Worm (Caenorhabditis elegans) whole organism, L1 larva: ENCODE measurements around the gene vig-1.
A peak's percentile ranks its signal among the peaks of the same experiment; 100 is the strongest.

Experiments used
- C34B4.2 ChIP-seq: sonication (generic microtip); optimal IDR thresholded peaks from 2 replicates; lab custom pipeline; 2017; ENCODE audit warnings: mild to moderate bottlenecking, missing genetic modification characterization, missing compliant biosample characterization
- Y116A8C.19 ChIP-seq: sonication (generic microtip); optimal IDR thresholded peaks from 2 replicates; lab custom pipeline; 2016; ENCODE audit warnings: missing compliant biosample characterization, missing genetic modification characterization, borderline replicate concordance
- aha-1 ChIP-seq: fragments of 150-350 bp; optimal IDR thresholded peaks from 2 replicates; lab custom pipeline; 2014; ENCODE audit warnings: missing biosample characterization, missing genetic modification characterization
- aly-2 ChIP-seq: fragments of 150-350 bp; optimal IDR thresholded peaks from 2 replicates; lab custom pipeline; 2014; ENCODE audit warnings: missing biosample characterization, missing genetic modification characterization
- ama-1 ChIP-seq: fragments of 150-350 bp; optimal IDR thresholded peaks from 2 replicates; lab custom pipeline; 2014
- ceh-88 ChIP-seq: fragments of 200-800 bp; sonication (Bioruptor generic); IDR thresholded peaks from 2 replicates; pipeline ENCODE4 v1.3.6; 2022; ENCODE audit warnings: missing genetic modification characterization, missing compliant biosample characterization
- dsc-1 ChIP-seq: sonication (generic microtip); optimal IDR thresholded peaks from 2 replicates; lab custom pipeline; 2016; ENCODE audit warnings: mild to moderate bottlenecking, missing genetic modification characterization, missing compliant biosample characterization
- efl-1 ChIP-seq, 4 experiments: fragments of 150-350 bp; optimal IDR thresholded peaks in 3 of 4; peaks in 1 of 4; 1 replicate in 1 of 4; 2 replicates in 3 of 4; lab custom pipeline; 2014; ENCODE audit warnings: missing biosample characterization in 2 of 4, missing genetic modification characterization in 2 of 4, missing genetic modification reagents in 2 of 4
- egl-13 ChIP-seq: sonication (generic microtip); optimal IDR thresholded peaks from 2 replicates; lab custom pipeline; 2016; ENCODE audit warnings: missing genotype, missing genetic modification reagents, missing genetic modification characterization, missing compliant biosample characterization
- elt-2 ChIP-seq: sonication (generic microtip); optimal IDR thresholded peaks from 2 replicates; lab custom pipeline; 2016; ENCODE audit warnings: missing genetic modification characterization, mild to moderate bottlenecking, inconsistent platforms, missing compliant biosample characterization, missing genetic modification reagents
- fos-1 ChIP-seq: fragments of 150-350 bp; optimal IDR thresholded peaks from 2 replicates; lab custom pipeline; 2014; ENCODE audit warnings: missing biosample characterization, missing genetic modification characterization
- grh-1 ChIP-seq: fragments of 200-800 bp; sonication (Bioruptor generic); IDR thresholded peaks from 2 replicates; pipeline ENCODE4 v1.3.6; 2022; ENCODE audit warnings: missing genetic modification reagents, missing genetic modification characterization, missing compliant biosample characterization
- hpl-2 ChIP-seq: fragments of 150-350 bp; optimal IDR thresholded peaks from 2 replicates; lab custom pipeline; 2014; ENCODE audit warnings: missing biosample characterization, missing genetic modification reagents, missing genetic modification characterization
- irx-1 ChIP-seq: sonication (generic microtip); optimal IDR thresholded peaks from 2 replicates; lab custom pipeline; 2016; ENCODE audit warnings: missing genetic modification characterization, missing compliant biosample characterization
- lin-14 ChIP-seq: fragments of 200-800 bp; sonication (Bioruptor generic); optimal IDR thresholded peaks from 2 replicates; lab custom pipeline; 2018; ENCODE audit warnings: mild to moderate bottlenecking, missing genetic modification characterization, moderate library complexity, missing compliant biosample characterization
- lin-35 ChIP-seq, 2 experiments: fragments of 150-350 bp; optimal IDR thresholded peaks; 2 replicates each; lab custom pipeline; 2014; ENCODE audit warnings: missing biosample characterization in 2 of 2, missing genetic modification characterization in 2 of 2, missing genetic modification reagents in 2 of 2
- lir-3 ChIP-seq: sonication (generic microtip); optimal IDR thresholded peaks from 2 replicates; lab custom pipeline; 2016; ENCODE audit warnings: mild to moderate bottlenecking, missing genetic modification characterization, moderate library complexity, missing compliant biosample characterization; ENCODE audit not compliant: poor library complexity
- lsy-2 ChIP-seq, 2 experiments: fragments of 150-350 bp; optimal IDR thresholded peaks; 2 replicates each; lab custom pipeline; 2014; ENCODE audit warnings: missing biosample characterization in 2 of 2, missing genetic modification characterization in 2 of 2
- mep-1 ChIP-seq: fragments of 150-350 bp; optimal IDR thresholded peaks from 2 replicates; lab custom pipeline; 2014; ENCODE audit warnings: missing biosample characterization, missing genetic modification characterization
- nhr-11 ChIP-seq: fragments of 150-350 bp; optimal IDR thresholded peaks from 2 replicates; lab custom pipeline; 2014; ENCODE audit warnings: missing biosample characterization, missing genetic modification characterization
- nhr-47 ChIP-seq: sonication (generic microtip); optimal IDR thresholded peaks from 2 replicates; lab custom pipeline; 2016; ENCODE audit warnings: mild to moderate bottlenecking, missing genetic modification characterization, moderate library complexity, missing compliant biosample characterization
- nhr-71 ChIP-seq: sonication (generic microtip); optimal IDR thresholded peaks from 2 replicates; lab custom pipeline; 2016; ENCODE audit warnings: mild to moderate bottlenecking, missing genetic modification characterization, moderate library complexity, missing compliant biosample characterization
- nhr-85 ChIP-seq: sonication (generic microtip); peaks from one replicate; lab custom pipeline; 2016; ENCODE audit warnings: missing genetic modification characterization, inconsistent platforms, missing compliant biosample characterization
- pqm-1 ChIP-seq: sonication (generic microtip); optimal IDR thresholded peaks from 3 replicates; lab custom pipeline; 2017; ENCODE audit warnings: missing biosample characterization, missing genetic modification characterization
- rnt-1 ChIP-seq: sonication (generic microtip); optimal IDR thresholded peaks from 2 replicates; lab custom pipeline; 2016; ENCODE audit warnings: mild to moderate bottlenecking, missing genetic modification characterization, moderate library complexity, missing compliant biosample characterization
- sup-37 ChIP-seq: fragments of 200-800 bp; sonication (Bioruptor generic); optimal IDR thresholded peaks from 2 replicates; lab custom pipeline; 2018; ENCODE audit warnings: mild to moderate bottlenecking, missing genetic modification characterization, missing compliant biosample characterization
- swsn-7 ChIP-seq: sonication (generic microtip); optimal IDR thresholded peaks from 2 replicates; lab custom pipeline; 2016; ENCODE audit warnings: missing genetic modification characterization, missing compliant biosample characterization
- tbx-2 ChIP-seq: sonication (generic microtip); optimal IDR thresholded peaks from 2 replicates; lab custom pipeline; 2016; ENCODE audit warnings: missing genetic modification characterization, missing compliant biosample characterization
- unc-62 ChIP-seq: fragments of 150-350 bp; optimal IDR thresholded peaks from 2 replicates; lab custom pipeline; 2014; ENCODE audit warnings: missing biosample characterization, missing genetic modification reagents, missing genetic modification characterization
- vab-15 ChIP-seq: sonication (generic microtip); optimal IDR thresholded peaks from 2 replicates; lab custom pipeline; 2017; ENCODE audit warnings: missing genotype, mild to moderate bottlenecking, missing genetic modification characterization, missing compliant biosample characterization

Gene vig-1

DNA sequence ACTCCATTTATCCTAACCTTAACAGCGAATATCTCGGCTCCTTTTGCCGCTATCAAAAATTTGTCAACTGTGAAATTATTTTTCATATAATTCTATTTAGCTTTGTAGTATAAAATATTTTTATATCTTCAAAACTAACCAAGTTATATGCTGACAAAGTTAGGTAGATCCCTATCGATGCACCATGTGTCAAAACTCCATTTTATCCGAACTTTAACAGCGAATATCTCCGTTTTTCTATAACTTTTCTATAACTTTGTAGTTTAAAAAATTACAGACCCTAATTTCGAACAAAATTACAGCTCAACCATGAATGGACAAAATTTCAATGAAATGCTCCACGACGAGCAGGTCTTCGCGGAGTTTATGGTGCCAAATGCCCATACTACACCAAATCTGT, 25.1 kb upstream of the vig-1 start, which contains the start of gene Y57G7A.2:
Y57G7A.2 (plus strand) TSS at position 301 of the 400 bp plus-strand sequence.
- TF ChIP-seq hpl-2 (GFP tag; lab: Kevin White, UChicago) (no peak), lin-35 (GFP tag; optimal IDR thresholded peaks at IDR 0.05; lab: Kevin White, UChicago) (no peak), tbx-2 (tag; lab: Kevin White, UChicago) (no peak), irx-1 (no peak), rnt-1 (tag; lab: Kevin White, UChicago) (no peak), Y116A8C.19 (no peak)

DNA sequence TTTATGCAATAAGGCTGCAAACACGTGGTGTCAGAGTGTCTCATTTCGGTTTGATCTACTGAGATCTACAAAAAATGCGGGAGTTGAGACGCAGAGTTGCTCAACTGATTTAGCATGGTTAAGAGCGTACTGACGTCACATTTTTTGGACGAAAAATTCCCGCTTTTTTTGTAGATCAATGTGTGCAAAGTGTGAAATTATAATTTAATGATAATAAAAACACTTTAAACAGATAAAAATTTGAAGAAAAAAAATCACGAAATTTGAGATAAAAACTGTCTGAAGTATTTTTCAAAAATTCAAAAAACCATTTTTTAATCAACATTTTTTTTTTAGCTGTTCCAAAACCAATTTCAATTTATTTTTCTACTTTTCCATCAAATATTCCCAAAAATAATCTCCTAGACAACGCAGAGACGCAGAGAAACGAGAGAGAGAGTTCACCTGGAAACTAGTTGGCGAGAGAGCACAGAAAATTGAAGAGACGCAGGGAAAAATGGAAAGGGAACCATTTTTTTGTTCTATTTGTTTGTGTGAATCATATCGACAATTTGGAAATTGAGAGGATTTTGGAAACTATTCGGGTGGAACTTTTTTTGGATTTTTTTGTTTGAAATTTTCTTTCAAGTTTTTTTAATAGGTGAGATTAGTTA, 23.7 kb upstream of the vig-1 start:
- TF ChIP-seq swsn-7 (tag; lab: Kevin White, UChicago) = peak; percentile 23
- peak; percentile 14 for TF ChIP-seq mep-1 (tag; lab: Kevin White, UChicago)
- TF ChIP-seq fos-1 (tag; lab: Kevin White, UChicago) = peak; percentile 12
- TF ChIP-seq nhr-71 (tag; lab: Kevin White, UChicago) = peak; percentile 1
- TF ChIP-seq lin-14 = peak; percentile 51
- TF ChIP-seq aly-2 (tag; lab: Kevin White, UChicago) = no peak
- TF ChIP-seq lsy-2 (tag; optimal IDR thresholded peaks at IDR 0.05; lab: Kevin White, UChicago) = peak in 1 of 2 experiments; percentile 15
- TF ChIP-seq nhr-47 (tag; lab: Kevin White, UChicago) = no peak
- peak; percentile 71 for TF ChIP-seq grh-1 (GFP tag; lab: Robert Waterston, UW)
- no peak for TF ChIP-seq C34B4.2 (tag; lab: Kevin White, UChicago)
- TF ChIP-seq efl-1 (optimal IDR thresholded peaks at IDR 0.05; lab: Kevin White, UChicago) = peak; percentile 33
- peak; percentile 5 to 80 for TF ChIP-seq efl-1 (GFP tag; optimal IDR thresholded peaks at IDR 0.05 in 1 of 2; lab: Kevin White, UChicago)
- TF ChIP-seq, all 84 proteins: peak for 8

DNA sequence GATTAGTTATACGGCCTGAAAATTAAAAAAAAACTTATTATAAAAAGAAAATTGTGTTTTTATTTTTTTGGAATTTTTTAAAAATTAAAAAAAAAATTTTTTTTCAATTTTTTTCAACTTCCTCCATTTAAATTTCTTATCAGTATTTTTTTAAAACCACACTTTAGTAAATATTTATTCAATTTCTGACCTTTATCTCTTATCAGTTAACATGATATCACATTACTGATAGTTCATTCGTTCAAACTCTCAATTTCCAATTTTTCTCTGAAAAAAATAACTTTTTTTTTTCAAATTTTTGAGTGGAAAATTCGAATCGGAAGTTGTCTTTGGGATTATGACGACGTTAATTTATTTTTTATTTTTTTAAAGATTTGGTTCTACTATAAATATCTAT, 23.1 kb upstream of the vig-1 start:
- TF ChIP-seq nhr-85 (tag; lab: Kevin White, UChicago) (peak; percentile 5), rnt-1 (tag; lab: Kevin White, UChicago) (no peak), elt-2 (tag; lab: Kevin White, UChicago) (peak; percentile 46)

DNA sequence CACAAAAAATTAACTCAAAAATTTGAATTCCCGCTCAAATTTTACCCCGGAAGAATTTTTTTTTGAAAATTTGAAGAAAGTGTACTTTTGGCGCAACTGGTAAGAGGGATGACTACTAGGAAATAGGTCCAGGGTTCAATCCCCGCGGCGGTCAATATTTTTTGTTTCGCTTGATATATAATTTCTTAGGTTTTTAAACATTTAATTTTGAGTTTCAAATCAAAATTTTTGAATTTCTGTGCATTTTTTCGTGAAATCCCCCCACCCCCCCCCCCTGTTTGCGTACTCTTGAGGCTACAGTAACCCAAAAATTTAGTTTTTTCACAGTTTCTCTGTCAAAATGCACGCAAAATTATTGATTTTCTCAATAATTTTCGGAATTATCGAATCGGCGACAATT, 22.7 kb upstream of the vig-1 start, which contains the start of gene Y57G7A.1:
Y57G7A.1 (plus strand) TSS at position 301 of the 400 bp plus-strand sequence.
- TF ChIP-seq lir-3 (no peak), dsc-1 (tag; lab: Kevin White, UChicago) (no peak), pqm-1 (tag; lab: Kevin White, UChicago) (no peak), nhr-11 (tag; lab: Kevin White, UChicago) (no peak), vab-15 (tag; lab: Kevin White, UChicago) (no peak), egl-13 (tag; lab: Kevin White, UChicago) (no peak), sup-37 (GFP tag; lab: Kevin White, UChicago) (no peak), ceh-88 (GFP tag; lab: Robert Waterston, UW) (no peak), unc-62 (GFP tag; lab: Kevin White, UChicago) (no peak), aha-1 (no peak), ama-1 (lab: Kevin White, UChicago) (no peak), swsn-7 (tag; lab: Kevin White, UChicago) (no peak)

DNA sequence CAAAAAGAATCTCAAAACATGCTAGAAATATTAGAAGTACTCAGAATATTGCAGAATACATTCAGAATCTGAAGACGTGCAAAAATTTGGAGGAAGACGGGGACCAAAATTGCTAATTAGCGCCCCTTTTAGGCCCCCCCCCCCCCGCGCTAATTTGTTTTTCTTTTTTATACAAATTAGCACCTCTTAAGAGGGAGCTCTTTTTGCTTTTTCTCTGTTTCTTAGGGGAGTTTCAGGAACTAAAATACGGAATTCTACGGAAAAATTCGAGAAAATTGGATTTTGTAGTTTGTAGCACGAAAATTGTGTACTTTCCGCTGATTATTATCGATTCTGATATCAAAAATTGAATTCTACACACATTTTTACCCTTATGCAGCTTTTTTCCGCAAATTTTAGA, 19.3 kb upstream of the vig-1 start, which contains the start of gene glb-31:
glb-31 (minus strand) TSS at position 101 of the 400 bp plus-strand sequence.
- no peak for TF ChIP-seq dsc-1 (tag; lab: Kevin White, UChicago)

DNA sequence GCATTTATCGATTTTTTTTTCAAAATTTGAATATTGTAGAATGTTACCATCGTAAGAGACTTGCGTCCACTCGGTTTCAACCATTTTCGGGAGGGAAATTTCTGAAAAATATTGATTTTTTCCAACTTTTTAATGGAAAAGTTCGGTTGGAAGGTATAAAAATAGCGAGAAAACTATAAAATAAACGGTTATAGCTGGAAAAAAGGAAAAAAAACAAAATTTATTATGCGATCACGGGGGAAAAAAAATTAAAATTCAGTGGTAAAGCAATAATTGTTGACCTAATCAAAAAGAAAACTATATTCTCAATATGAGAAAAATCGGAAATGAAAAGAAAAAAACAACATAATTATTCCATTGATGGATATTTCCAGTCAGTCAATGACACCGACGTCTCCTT, 14.8 kb upstream of the vig-1 start, which contains the start of gene emc-2:
emc-2 (minus strand) TSS at position 101 of the 400 bp plus-strand sequence.
- no peak for TF ChIP-seq efl-1 (optimal IDR thresholded peaks at IDR 0.05; lab: Kevin White, UChicago)
- peak in 1 of 2 experiments; percentile 57 for TF ChIP-seq efl-1 (GFP tag; optimal IDR thresholded peaks at IDR 0.05 in 1 of 2; lab: Kevin White, UChicago)
- no peak for TF ChIP-seq grh-1 (GFP tag; lab: Robert Waterston, UW)
